Fruit fly (Drosophila melanogaster) whole organism, embryonic: ENCODE measurements around the gene Mocs2A.
A peak's percentile ranks its signal among the peaks of the same experiment; 100 is the strongest.

ENCODE experiments used
- Antp ChIP-seq: fragments of 200-800 bp; sonication (Bioruptor generic); optimal IDR thresholded peaks from 3 replicates; lab custom pipeline; 2016; ENCODE audit warnings: missing biosample characterization, missing genetic modification characterization
- Bteb2 ChIP-seq: fragments of 200-800 bp; sonication (Bioruptor generic); optimal IDR thresholded peaks from 2 replicates; lab custom pipeline; 2016; ENCODE audit warnings: missing biosample characterization, missing genetic modification characterization
- CG12071 ChIP-seq: fragments of 200-800 bp; sonication (Bioruptor generic); optimal IDR thresholded peaks from 3 replicates; lab custom pipeline; 2018; ENCODE audit warnings: missing biosample characterization, mild to moderate bottlenecking, missing genetic modification characterization
- CG12219 ChIP-seq: fragments of 200-800 bp; sonication (Bioruptor generic); optimal IDR thresholded peaks from 3 replicates; lab custom pipeline; 2018; ENCODE audit warnings: missing biosample characterization, mild to moderate bottlenecking, missing genetic modification characterization
- CG12659 ChIP-seq: fragments of 200-800 bp; sonication (Bioruptor generic); optimal IDR thresholded peaks from 3 replicates; lab custom pipeline; 2017; ENCODE audit warnings: mild to moderate bottlenecking, missing biosample characterization, missing genetic modification reagents, missing genetic modification characterization
- CG15601 ChIP-seq: fragments of 200-800 bp; sonication (Bioruptor generic); optimal IDR thresholded peaks from 3 replicates; lab custom pipeline; 2019; ENCODE audit warnings: missing biosample characterization, mild to moderate bottlenecking, missing genetic modification characterization, moderate library complexity
- CG16813 ChIP-seq: fragments of 200-800 bp; sonication (Bioruptor generic); IDR thresholded peaks from 3 replicates; pipeline ENCODE4 v1.3.6; 2022; ENCODE audit warnings: missing biosample characterization, missing genetic modification characterization; ENCODE audit not compliant: partially characterized antibody
- CG16815 ChIP-seq: fragments of 200-800 bp; sonication (Bioruptor generic); optimal IDR thresholded peaks from 3 replicates; lab custom pipeline; 2017; ENCODE audit warnings: missing biosample characterization, mild to moderate bottlenecking, missing genetic modification characterization
- CG18599 ChIP-seq: fragments of 200-800 bp; sonication (Bioruptor generic); optimal IDR thresholded peaks from 3 replicates; lab custom pipeline; 2017; ENCODE audit warnings: missing biosample characterization, missing genetic modification characterization, mild to moderate bottlenecking, moderate library complexity, missing genetic modification reagents
- CG2129 ChIP-seq: fragments of 200-800 bp; sonication (Bioruptor generic); IDR thresholded peaks from 2 replicates; pipeline ENCODE4 v1.3.6; 2022; ENCODE audit warnings: missing biosample characterization, missing genetic modification characterization; ENCODE audit not compliant: partially characterized antibody
- CG30403 ChIP-seq: fragments of 200-800 bp; sonication (Bioruptor generic); optimal IDR thresholded peaks from 3 replicates; lab custom pipeline; 2016; ENCODE audit warnings: missing biosample characterization, missing genetic modification characterization
- CG34224 ChIP-seq: fragments of 200-800 bp; sonication (Bioruptor generic); IDR thresholded peaks from 3 replicates; pipeline ENCODE4 v1.3.6; 2022; ENCODE audit warnings: missing biosample characterization, missing genetic modification characterization; ENCODE audit not compliant: partially characterized antibody
- CG4360 ChIP-seq: fragments of 200-800 bp; sonication (Bioruptor generic); IDR thresholded peaks from 2 replicates; pipeline ENCODE4 v1.3.6; 2022; ENCODE audit warnings: missing biosample characterization, missing genetic modification characterization
- CG4404 ChIP-seq: fragments of 200-800 bp; sonication (Bioruptor generic); IDR thresholded peaks from 2 replicates; pipeline ENCODE4 v1.3.6; 2022; ENCODE audit warnings: missing biosample characterization, missing genetic modification characterization
- CG6654 ChIP-seq: fragments of 200-800 bp; sonication (Bioruptor generic); optimal IDR thresholded peaks from 2 replicates; lab custom pipeline; 2017; ENCODE audit warnings: missing biosample characterization, mild to moderate bottlenecking, missing genetic modification characterization
- CG7271 ChIP-seq: fragments of 200-800 bp; sonication (Bioruptor generic); optimal IDR thresholded peaks from 2 replicates; lab custom pipeline; 2018; ENCODE audit warnings: missing biosample characterization, mild to moderate bottlenecking, missing genetic modification characterization, moderate library complexity
- CG7786 ChIP-seq: fragments of 200-800 bp; sonication (Bioruptor generic); optimal IDR thresholded peaks from 2 replicates; lab custom pipeline; 2016; ENCODE audit warnings: missing biosample characterization, missing genetic modification characterization
- CG7987 ChIP-seq: fragments of 200-800 bp; sonication (Bioruptor generic); optimal IDR thresholded peaks from 2 replicates; lab custom pipeline; 2018; ENCODE audit warnings: missing biosample characterization, mild to moderate bottlenecking, missing genetic modification characterization, moderate library complexity
- CG9876 ChIP-seq: fragments of 200-800 bp; sonication (Bioruptor generic); optimal IDR thresholded peaks from 2 replicates; lab custom pipeline; 2016; ENCODE audit warnings: missing biosample characterization, missing genetic modification characterization
- CG9932 ChIP-seq: fragments of 200-800 bp; sonication (Bioruptor generic); IDR thresholded peaks from 2 replicates; pipeline ENCODE4 v1.3.6; 2022; ENCODE audit warnings: missing biosample characterization, missing genetic modification characterization
- CHES-1-like ChIP-seq: fragments of 200-800 bp; sonication (Bioruptor generic); optimal IDR thresholded peaks from 2 replicates; lab custom pipeline; 2016; ENCODE audit warnings: missing biosample characterization, missing genetic modification characterization
- CkIIα-i1 ChIP-seq: fragments of 200-800 bp; sonication (Bioruptor generic); IDR thresholded peaks from 2 replicates; pipeline ENCODE4 v1.3.6; 2022; ENCODE audit warnings: missing biosample characterization, missing genetic modification characterization
- D19B ChIP-seq: fragments of 200-800 bp; sonication (Bioruptor generic); optimal IDR thresholded peaks from 2 replicates; lab custom pipeline; 2017; ENCODE audit warnings: missing biosample characterization, mild to moderate bottlenecking, missing genetic modification characterization
- Dip3 ChIP-seq: fragments of 200-800 bp; sonication (Bioruptor generic); optimal IDR thresholded peaks from 3 replicates; lab custom pipeline; 2016; ENCODE audit warnings: missing biosample characterization, missing genetic modification characterization
- ERR ChIP-seq: fragments of 200-800 bp; sonication (Bioruptor generic); optimal IDR thresholded peaks from 2 replicates; lab custom pipeline; 2016; ENCODE audit warnings: missing biosample characterization, missing genetic modification characterization
- Elba2 ChIP-seq: fragments of 200-800 bp; sonication (Bioruptor generic); optimal IDR thresholded peaks from 3 replicates; lab custom pipeline; 2016; ENCODE audit warnings: missing biosample characterization, missing genetic modification characterization
- Fer3 ChIP-seq: fragments of 200-800 bp; sonication (Bioruptor generic); optimal IDR thresholded peaks from 2 replicates; lab custom pipeline; 2018; ENCODE audit warnings: missing biosample characterization, mild to moderate bottlenecking, missing genetic modification characterization, moderate library complexity
- HmgZ ChIP-seq: fragments of 200-800 bp; sonication (Bioruptor generic); optimal IDR thresholded peaks from 2 replicates; lab custom pipeline; 2018; ENCODE audit warnings: missing biosample characterization, mild to moderate bottlenecking, missing genetic modification characterization
- NK7.1 ChIP-seq: fragments of 200-800 bp; sonication (Bioruptor generic); optimal IDR thresholded peaks from 3 replicates; lab custom pipeline; 2016; ENCODE audit warnings: missing biosample characterization, missing genetic modification characterization
- Optix ChIP-seq: fragments of 200-800 bp; sonication (Bioruptor generic); IDR thresholded peaks from 3 replicates; pipeline ENCODE4 v1.3.6; 2022; ENCODE audit warnings: missing biosample characterization, missing genetic modification characterization
- Ravus ChIP-seq: fragments of 200-800 bp; sonication (Bioruptor generic); IDR thresholded peaks from 2 replicates; pipeline ENCODE4 v1.3.6; 2022; ENCODE audit warnings: missing biosample characterization, missing genetic modification characterization
- Sry-δ ChIP-seq: fragments of 200-800 bp; sonication (Bioruptor generic); optimal IDR thresholded peaks from 2 replicates; lab custom pipeline; 2016; ENCODE audit warnings: missing biosample characterization, missing genetic modification characterization
- aop ChIP-seq: fragments of 200-800 bp; sonication (Bioruptor generic); IDR thresholded peaks from 2 replicates; pipeline ENCODE4 v1.3.6; 2022; ENCODE audit warnings: missing biosample characterization, missing genetic modification characterization
- caup ChIP-seq: fragments of 200-800 bp; sonication (Bioruptor generic); optimal IDR thresholded peaks from 3 replicates; lab custom pipeline; 2017; ENCODE audit warnings: missing biosample characterization, mild to moderate bottlenecking, missing genetic modification characterization, moderate library complexity; ENCODE audit not compliant: severe bottlenecking
- dpn ChIP-seq, 2 experiments: fragments of 200-800 bp; sonication (Bioruptor generic); optimal IDR thresholded peaks; 3 replicates each; lab custom pipeline; 2016; ENCODE audit warnings: missing biosample characterization in 2 of 2, missing genetic modification characterization in 2 of 2
- fu2 ChIP-seq: fragments of 200-800 bp; sonication (Bioruptor generic); optimal IDR thresholded peaks from 2 replicates; lab custom pipeline; 2016; ENCODE audit warnings: missing biosample characterization, missing genetic modification characterization
- gsb-n ChIP-seq: fragments of 200-800 bp; sonication (Bioruptor generic); optimal IDR thresholded peaks from 3 replicates; lab custom pipeline; 2018; ENCODE audit warnings: missing biosample characterization, mild to moderate bottlenecking, missing genetic modification characterization
- gt ChIP-seq: fragments of 200-800 bp; sonication (Bioruptor generic); IDR thresholded peaks from 2 replicates; pipeline ENCODE4 v1.3.6; 2022; ENCODE audit warnings: missing biosample characterization, missing genetic modification characterization
- her ChIP-seq: fragments of 200-800 bp; sonication (Bioruptor generic); optimal IDR thresholded peaks from 2 replicates; lab custom pipeline; 2016; ENCODE audit warnings: missing biosample characterization, missing genetic modification characterization
- kah ChIP-seq: fragments of 200-800 bp; sonication (Bioruptor generic); optimal IDR thresholded peaks from 2 replicates; lab custom pipeline; 2018; ENCODE audit warnings: missing biosample characterization, mild to moderate bottlenecking, missing genetic modification characterization
- luna ChIP-seq: fragments of 200-800 bp; sonication (Bioruptor generic); optimal IDR thresholded peaks from 2 replicates; lab custom pipeline; 2016; ENCODE audit warnings: missing biosample characterization, missing genetic modification characterization
- mld ChIP-seq: fragments of 200-800 bp; sonication (Bioruptor generic); IDR thresholded peaks from 3 replicates; pipeline ENCODE4 v1.3.6; 2022; ENCODE audit warnings: missing biosample characterization, missing genetic modification characterization; ENCODE audit not compliant: partially characterized antibody
- row ChIP-seq: fragments of 200-800 bp; sonication (Bioruptor generic); IDR thresholded peaks from 3 replicates; pipeline ENCODE4 v1.3.6; 2022; ENCODE audit warnings: missing biosample characterization, missing genetic modification characterization
- shn ChIP-seq: fragments of 200-800 bp; sonication (Bioruptor generic); optimal IDR thresholded peaks from 3 replicates; lab custom pipeline; 2016; ENCODE audit warnings: missing biosample characterization, missing genetic modification characterization
- sqz ChIP-seq: fragments of 200-800 bp; sonication (Bioruptor generic); optimal IDR thresholded peaks from 3 replicates; lab custom pipeline; 2018; ENCODE audit warnings: missing biosample characterization, mild to moderate bottlenecking, missing genetic modification characterization
- ssp ChIP-seq: fragments of 200-800 bp; sonication (Bioruptor generic); IDR thresholded peaks from 2 replicates; pipeline ENCODE4 v1.3.6; 2022; ENCODE audit warnings: missing biosample characterization, missing genetic modification characterization
- toy ChIP-seq: fragments of 200-800 bp; sonication (Bioruptor generic); IDR thresholded peaks from 2 replicates; pipeline ENCODE4 v1.3.6; 2022; ENCODE audit warnings: missing biosample characterization, missing genetic modification characterization
- trh ChIP-seq: fragments of 200-800 bp; sonication (Bioruptor generic); optimal IDR thresholded peaks from 2 replicates; lab custom pipeline; 2016; ENCODE audit warnings: missing biosample characterization, missing genetic modification characterization
- vvl ChIP-seq: fragments of 200-800 bp; sonication (Bioruptor generic); IDR thresholded peaks from 2 replicates; pipeline ENCODE4 v1.3.6; 2022; ENCODE audit warnings: missing biosample characterization, missing genetic modification characterization
- wek ChIP-seq: fragments of 200-800 bp; sonication (Bioruptor generic); optimal IDR thresholded peaks from 3 replicates; lab custom pipeline; 2018; ENCODE audit warnings: missing biosample characterization, mild to moderate bottlenecking, missing genetic modification characterization, moderate library complexity

Gene Mocs2A

DNA sequence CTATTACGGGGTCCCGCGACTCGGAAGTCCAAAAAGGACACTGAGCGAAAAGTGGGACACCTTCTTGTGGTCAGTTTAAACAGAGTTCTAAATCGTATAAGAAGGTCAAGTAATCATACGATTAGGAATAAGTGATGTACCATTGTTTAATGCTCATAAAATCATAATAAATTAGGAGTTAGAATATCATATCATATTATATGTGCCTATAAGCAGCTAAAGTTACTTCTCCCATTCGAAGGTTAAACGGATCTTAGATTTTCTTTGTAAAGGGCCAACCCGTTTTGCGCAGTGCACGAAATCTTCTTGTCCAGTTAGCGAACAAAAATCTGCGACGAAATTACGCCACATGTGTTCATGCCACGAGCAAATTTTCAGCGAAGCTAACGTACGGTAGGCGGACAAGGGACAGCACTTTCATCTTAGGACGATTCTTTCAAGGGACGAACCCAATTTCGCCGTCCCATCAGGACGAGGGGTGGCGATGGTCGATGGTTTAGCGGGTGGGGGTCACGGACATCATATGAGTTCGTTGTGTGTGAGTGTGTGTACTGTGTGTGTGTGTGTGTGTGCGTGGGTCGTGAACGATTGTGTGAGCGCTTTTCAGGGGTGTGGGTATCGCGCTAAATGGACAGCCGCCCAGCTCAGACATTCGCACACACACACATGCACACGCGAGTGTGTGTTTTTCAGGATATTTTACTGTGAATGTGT lies 41.3 kb upstream of the Mocs2A start (continued):
- TF ChIP-seq CHES-1-like (GFP tag; lab: Kevin White, UChicago) (no peak), CG12659 (GFP tag; lab: Kevin White, UChicago) (peak; percentile 19), CG9876 (no peak), CG7271 (tag; lab: Kevin White, UChicago) (no peak), Sry-δ (GFP tag; lab: Kevin White, UChicago) (no peak), Elba2 (GFP tag; lab: Kevin White, UChicago) (no peak), her (GFP tag; lab: Kevin White, UChicago) (no peak), CG16815 (GFP tag; lab: Kevin White, UChicago) (peak; percentile 21), Optix (GFP tag; lab: Robert Waterston, UW) (no peak), Ravus (GFP tag; lab: Robert Waterston, UW) (no peak), shn (peak; percentile 42), ERR (GFP tag; lab: Kevin White, UChicago) (no peak), gt (no peak), ssp (GFP tag; lab: Robert Waterston, UW) (no peak), Fer3 (tag; lab: Kevin White, UChicago) (peak; percentile 29), HmgZ (tag; lab: Kevin White, UChicago) (no peak), CG2129 (no peak), CG15601 (tag; lab: Kevin White, UChicago) (peak; percentile 3), gsb-n (peak; percentile 22), CG12071 (GFP tag; lab: Kevin White, UChicago) (no peak), CG34224 (GFP tag; lab: Robert Waterston, UW) (no peak), fu2 (GFP tag; lab: Kevin White, UChicago) (no peak), sqz (GFP tag; lab: Kevin White, UChicago) (no peak), D19B (GFP tag; lab: Kevin White, UChicago) (no peak), CG16813 (GFP tag; lab: Robert Waterston, UW) (no peak), Bteb2 (GFP tag; lab: Kevin White, UChicago) (no peak), wek (GFP tag; lab: Kevin White, UChicago) (no peak), Antp (GFP tag; lab: Kevin White, UChicago) (no peak), CG30403 (GFP tag; lab: Kevin White, UChicago) (peak; percentile 49), CG18599 (peak; percentile 69), toy (GFP tag; lab: Robert Waterston, UW) (no peak), luna (GFP tag; lab: Kevin White, UChicago) (no peak), NK7.1 (no peak), vvl (no peak), kah (GFP tag; lab: Kevin White, UChicago) (no peak), mld (GFP tag; lab: Robert Waterston, UW) (no peak), dpn (GFP tag; optimal IDR thresholded peaks at IDR 0.05; lab: Kevin White, UChicago) (peak; percentile 12 to 19), CG4404 (GFP tag; lab: Robert Waterston, UW) (peak; percentile 21; the same call in 1 of the 2 replicates), aop (GFP tag; lab: Robert Waterston, UW) (no peak), CG4360 (GFP tag; lab: Robert Waterston, UW) (no peak), CG6654 (GFP tag; lab: Kevin White, UChicago) (no peak), CG12219 (GFP tag; lab: Kevin White, UChicago) (peak; percentile 26), caup (GFP tag; lab: Kevin White, UChicago) (no peak), CG9932 (0 out of 2 replicates have a peak, but pooled peaks have one; percentile 13), trh (no peak), Dip3 (GFP tag; lab: Kevin White, UChicago) (peak; percentile 32), CG7987 (GFP tag; lab: Kevin White, UChicago) (no peak), row (GFP tag; lab: Robert Waterston, UW) (peak; percentile 67), CkIIα-i1 (GFP tag; lab: Robert Waterston, UW) (no peak), CG7786 (GFP tag; lab: Kevin White, UChicago) (peak; percentile 15)
